Fruit fly (Drosophila melanogaster): ENCODE data around the gene TTLL1B.

dm6 chr3L:4627012-4627411 lies 21.1 kb upstream of the TTLL1B start:
- TF ChIP-seq CG3726 (GFP tag; IDR thresholded peaks at IDR 0.05) (no peak), TFAM (GFP tag; optimal IDR thresholded peaks at IDR 0.05) (no peak), Dfd (GFP tag; optimal IDR thresholded peaks at IDR 0.05) (no peak), CG3847 (GFP tag; IDR thresholded peaks at IDR 0.05) (no peak), CG9817 (tag; optimal IDR thresholded peaks at IDR 0.05) (no peak), dmrt11E (tag; optimal IDR thresholded peaks at IDR 0.05) (no peak)

All from whole organism, embryonic.